Fruit fly (Drosophila melanogaster): ENCODE data around the gene cdi.
A peak's percentile ranks its signal among the peaks of the same experiment; 100 is the strongest.

Gene cdi

DNA sequence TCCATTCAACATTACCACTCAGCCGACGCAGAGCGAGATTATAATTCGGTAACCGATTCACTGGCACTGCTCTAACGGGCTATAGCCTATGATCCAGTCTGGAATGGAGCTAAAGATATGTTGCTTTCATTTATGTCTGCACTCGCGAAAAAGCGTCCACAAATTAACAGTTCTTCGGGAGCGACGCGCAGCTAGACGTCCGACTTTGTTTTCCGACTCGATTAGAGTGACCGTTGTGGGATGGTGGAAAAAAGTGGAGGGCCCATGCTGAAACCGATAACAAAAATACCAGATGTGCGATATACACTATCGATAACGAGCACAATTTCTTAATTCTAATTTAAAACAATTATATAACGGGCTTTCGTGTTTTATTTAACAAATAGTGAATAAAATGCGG, at the start of gene cdi:
Gene cdi, minus strand, starts transcription at position 232 of the 400 bp plus-strand sequence.
- peak; percentile 14 for TF ChIP-seq noc (tag; optimal IDR thresholded peaks at IDR 0.05)

DNA sequence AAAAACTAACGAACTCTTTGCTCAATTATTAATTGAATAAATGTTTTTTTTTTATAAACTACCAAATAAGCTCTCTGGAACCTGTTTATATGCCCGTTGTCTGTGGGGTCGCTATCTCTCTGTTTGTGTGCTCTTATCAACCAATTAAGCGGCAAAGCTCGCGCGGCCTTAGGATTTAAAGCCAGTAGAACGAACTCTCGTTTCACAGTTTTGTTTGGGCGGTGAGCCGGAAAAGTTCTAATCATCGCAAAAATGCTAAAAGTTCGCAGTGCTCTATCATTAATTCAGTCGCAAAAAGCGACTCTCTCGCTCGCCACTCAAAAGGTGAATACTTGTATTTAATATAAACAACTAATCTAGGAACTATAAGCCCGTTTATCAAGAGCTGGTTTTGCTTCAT, 40.9 kb upstream of the cdi start, which contains the start of gene Cyp12a4:
Gene Cyp12a4, plus strand, starts transcription at position 202 of the 400 bp plus-strand sequence.
- peak; percentile 51 for TF ChIP-seq noc (tag; optimal IDR thresholded peaks at IDR 0.05)

DNA sequence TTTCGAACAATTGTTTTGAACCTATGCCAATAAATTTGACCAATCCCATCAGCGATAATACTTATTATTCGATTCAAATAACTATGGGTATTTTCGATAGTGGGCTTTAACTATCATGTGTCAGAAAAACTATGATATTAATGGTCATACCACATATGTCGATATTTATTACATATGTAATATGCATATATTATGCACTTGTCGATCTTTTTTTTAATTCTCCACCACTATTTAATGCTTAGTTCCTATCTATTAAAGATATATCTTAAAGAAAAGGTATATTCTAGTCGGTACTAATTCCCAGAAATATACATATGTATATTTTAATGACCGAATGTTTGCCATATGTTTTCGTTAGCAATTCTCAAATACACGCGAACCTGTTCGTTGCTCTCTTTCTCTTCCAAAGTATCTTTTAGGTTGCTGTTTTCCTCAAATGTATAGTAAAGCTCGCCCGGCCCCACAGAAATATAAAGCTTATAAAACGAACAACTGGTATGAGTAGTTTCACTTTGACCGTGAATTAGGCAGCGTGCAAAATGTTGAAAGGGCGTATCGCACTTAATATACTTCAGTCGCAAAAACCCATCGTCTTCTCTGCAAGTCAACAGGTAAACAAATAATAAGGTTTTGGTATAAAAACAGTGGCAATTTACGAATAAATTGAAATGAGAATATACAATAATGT, 38.2 kb upstream of the cdi start, which contains the start of gene Cyp12a5:
Gene Cyp12a5, plus strand, starts transcription at position 503 of the 688 bp plus-strand sequence.
- TF ChIP-seq noc (tag; optimal IDR thresholded peaks at IDR 0.05): peak; percentile 42

DNA sequence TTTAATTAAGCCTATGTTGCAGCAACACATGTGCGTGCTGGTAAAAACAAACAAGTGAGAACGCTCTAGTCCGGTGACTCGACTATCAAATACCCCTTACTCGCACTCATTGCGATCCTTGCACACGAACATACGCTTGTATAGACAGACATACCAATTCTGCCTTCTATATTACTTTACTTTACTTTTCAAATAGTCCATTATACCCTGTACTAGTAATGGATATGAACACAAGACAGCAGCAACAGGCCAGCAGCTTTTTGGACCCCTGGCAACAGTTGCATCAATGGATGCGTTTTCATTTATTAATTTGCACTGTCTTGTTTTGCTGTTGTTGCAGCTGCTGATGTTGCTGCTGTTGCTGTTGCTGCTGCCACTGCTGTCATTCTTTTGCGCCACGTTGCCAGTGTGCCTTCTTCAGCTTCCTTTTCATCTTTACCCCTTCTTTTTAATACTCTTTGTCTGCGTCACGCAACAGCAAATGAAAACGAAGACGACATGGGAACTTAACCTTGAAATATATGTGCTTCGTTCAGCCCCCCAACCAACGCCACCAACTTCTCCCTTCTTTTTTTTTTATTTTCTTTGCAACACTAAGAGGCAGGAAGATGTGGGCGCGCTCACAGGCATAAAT, 24.6 kb upstream of the cdi start:
- no peak for TF ChIP-seq noc (tag; optimal IDR thresholded peaks at IDR 0.05)

DNA sequence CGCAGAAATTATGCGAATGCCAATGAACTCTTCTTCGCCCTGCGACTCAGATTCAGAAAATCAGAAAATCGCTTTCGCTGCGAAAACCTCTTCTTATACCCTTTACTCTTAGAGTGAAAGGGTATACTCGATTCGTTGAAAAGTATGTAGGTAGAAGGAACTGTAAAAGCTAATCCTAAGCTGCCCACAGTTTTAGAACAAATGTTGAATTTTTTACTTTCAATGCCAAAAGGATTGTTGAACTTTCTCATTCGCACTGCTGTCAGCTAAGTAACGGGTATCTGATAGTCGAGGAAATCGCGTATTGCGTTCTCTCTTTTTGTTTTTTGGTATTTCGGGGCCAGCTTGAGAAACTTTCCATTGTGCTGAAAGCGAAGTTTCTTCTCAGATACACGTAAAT, 19.8 kb upstream of the cdi start:
- no peak for TF ChIP-seq noc (tag; optimal IDR thresholded peaks at IDR 0.05)

DNA sequence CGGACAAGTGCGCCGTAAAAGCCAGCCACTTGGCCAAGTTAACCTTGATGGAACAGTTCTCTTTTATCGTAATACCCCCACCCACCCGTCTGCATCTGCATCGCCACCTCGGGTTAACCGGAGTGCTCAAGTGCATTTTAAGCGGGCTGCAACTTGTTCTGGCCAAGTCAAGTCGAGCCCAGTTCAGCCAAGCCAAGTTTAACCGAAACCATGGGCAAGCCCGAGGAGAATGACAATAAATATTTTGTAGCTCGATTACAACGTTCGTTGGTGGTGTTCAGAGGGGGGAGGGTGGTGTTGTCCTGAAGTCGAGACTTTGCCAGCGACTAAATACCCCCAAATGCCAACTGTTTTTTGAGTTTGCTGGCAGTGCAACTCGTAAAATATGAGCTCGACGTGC, 18.3 kb upstream of the cdi start:
- no peak for TF ChIP-seq noc (tag; optimal IDR thresholded peaks at IDR 0.05)

DNA sequence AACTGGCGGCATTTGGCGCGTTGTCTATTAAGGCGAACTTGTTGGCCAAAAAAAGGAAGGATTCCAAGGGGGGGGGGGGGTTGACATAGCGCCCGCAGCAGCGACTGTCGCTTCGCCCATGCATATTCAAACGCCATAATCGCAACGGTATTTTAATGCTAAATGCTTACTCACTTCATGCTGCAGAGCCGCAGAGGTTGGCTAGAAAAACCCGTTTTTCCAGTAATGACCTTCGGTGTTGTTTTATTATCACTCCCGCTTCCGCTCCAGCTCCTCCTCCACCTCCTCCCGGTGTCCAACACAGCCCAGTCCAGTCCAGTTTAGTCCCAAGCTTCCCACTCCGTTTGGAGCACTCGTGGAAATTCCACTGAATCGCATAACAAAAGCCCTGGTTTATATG, 17.1 kb upstream of the cdi start:
- TF ChIP-seq noc (tag; optimal IDR thresholded peaks at IDR 0.05): no peak

DNA sequence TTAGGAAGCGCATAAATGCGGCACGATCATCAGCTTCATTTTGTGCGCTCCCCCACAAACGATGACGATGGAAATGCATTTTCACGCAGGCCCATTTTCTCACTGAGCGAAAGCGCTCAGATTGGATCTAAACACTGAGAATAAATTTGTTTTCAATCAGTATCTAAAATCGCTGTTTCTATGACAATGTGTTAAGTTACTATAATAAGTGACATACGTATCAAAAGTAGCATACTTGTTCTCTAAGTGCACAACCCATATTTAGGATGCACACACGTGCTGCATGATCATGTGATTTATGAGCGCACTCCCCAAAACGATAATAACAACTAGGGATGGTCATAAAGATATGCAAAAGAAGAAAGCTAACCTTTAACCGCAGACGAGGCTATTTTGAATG, 14.1 kb upstream of the cdi start:
- no peak for TF ChIP-seq noc (tag; optimal IDR thresholded peaks at IDR 0.05)

DNA sequence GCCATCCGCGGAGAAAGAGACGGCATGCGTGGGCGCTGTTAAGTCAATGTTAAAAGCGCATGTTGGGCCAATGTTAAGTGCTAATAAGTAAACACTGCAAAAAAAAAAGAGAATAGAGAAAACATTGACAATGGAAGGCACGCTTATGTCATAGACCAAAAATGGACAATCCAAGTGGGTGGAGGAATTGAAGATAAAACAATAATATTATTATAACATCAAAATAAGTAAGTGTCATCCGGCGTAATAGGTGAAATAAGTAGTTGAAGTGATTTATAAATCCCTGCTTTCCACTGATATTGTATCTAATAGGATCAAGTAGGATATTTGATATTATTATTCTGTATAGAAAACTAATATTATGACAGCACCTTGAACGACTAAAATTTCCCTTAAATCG, 13.0 kb upstream of the cdi start:
- TF ChIP-seq noc (tag; optimal IDR thresholded peaks at IDR 0.05): no peak

DNA sequence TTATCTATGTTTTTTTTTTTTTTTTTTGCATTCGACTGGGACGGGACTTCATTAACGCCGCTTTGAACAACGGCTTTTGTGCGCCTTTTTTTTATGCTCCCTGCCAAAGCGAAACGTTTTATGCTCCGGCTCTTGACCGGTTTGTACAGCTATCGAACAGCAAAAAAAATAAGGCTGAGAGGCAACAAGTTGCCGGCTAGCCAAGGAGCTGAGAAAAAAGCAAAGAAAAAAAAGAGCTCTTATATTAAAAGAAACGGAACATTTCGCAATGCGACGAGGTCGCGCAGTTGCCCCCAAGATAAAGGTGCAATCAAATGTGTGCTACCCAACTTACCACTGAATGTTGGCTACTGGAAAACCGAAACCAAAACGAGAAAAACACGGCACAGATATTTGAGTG, 12.4 kb upstream of the cdi start:
- TF ChIP-seq noc (tag; optimal IDR thresholded peaks at IDR 0.05): no peak

DNA sequence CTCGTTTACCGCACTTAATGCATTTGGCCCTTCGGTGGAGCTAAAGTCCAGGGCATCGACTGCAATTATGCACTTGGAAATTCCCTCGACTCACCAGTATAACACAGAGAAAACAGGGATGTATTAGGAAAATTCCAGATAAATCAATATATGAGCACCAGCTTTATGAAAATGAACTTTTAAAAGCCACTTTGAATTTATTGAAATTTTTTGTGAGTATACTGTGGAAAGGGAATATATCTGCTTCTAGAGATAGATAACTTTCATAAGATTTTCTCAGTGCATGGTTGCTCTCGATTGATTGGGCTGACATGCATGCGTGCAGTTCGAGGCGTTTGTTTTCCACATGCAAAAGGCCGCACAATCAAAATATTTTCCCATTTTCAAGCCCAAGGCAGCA, 11.8 kb upstream of the cdi start:
- TF ChIP-seq noc (tag; optimal IDR thresholded peaks at IDR 0.05): no peak

DNA sequence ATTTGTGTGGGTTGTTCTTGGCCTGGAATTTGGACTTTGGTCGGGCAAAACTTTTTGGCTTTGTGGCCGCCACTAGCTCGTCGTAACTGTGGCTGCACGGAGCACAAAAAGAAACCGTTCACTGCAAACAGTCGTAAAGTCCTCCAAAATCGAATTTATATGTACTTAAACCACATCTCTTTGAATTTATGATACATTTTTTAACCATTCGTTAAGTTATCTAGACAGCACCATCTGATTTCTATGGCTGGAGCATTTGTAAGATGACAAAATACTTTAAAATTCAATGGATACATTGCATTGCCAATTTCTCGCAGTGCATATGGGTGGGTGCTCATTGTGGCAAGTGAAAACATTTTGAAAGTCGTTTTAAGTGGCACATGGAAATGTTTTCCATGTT, 10.1 kb upstream of the cdi start:
- TF ChIP-seq noc (tag; optimal IDR thresholded peaks at IDR 0.05): no peak

DNA sequence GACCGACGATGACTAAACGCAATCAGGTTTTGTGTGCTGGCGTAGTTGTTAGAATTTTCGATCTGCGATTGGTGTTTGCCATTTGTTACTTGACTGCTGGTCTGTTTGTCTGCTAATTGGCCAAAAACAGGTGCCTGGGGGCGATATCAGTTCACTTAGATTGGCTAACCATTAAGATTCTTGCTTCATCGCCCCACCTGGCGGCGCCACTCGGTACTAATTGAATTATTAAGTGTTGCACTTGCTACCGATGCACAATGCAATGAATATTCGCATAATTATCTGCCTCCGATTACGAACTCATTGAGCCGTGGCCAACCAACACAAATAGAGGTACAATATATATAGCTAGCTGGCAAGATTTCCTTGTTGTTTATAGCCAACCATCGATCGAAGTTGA, 9.1 kb upstream of the cdi start:
- no peak for TF ChIP-seq noc (tag; optimal IDR thresholded peaks at IDR 0.05)

DNA sequence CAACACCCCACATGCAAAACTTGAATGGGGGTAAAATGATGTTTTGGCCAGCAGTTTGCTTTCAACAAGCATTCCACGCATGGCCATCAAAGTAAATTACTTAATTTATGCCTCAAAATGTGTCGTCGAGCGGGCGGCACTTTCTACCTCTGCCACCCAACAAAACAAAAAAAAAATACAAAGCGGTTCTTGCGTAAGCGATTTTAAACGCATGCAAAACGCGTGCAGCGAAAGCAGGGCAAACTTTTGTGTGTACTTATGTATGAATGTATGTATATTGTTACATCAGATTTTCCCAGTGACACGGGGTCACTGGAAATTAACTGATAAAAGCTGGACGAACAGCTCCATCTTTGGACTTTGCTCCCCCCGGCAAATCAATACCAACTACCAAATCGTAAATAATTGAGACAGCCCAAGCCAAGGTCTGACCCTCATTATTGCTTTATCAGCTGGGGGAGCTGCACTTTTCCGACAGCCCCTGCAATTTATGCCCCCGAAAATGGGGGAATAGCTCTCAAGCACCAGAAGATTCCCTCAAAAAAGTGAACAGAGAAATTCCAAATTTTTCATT, 7.3 kb upstream of the cdi start:
- no peak for TF ChIP-seq noc (tag; optimal IDR thresholded peaks at IDR 0.05)

DNA sequence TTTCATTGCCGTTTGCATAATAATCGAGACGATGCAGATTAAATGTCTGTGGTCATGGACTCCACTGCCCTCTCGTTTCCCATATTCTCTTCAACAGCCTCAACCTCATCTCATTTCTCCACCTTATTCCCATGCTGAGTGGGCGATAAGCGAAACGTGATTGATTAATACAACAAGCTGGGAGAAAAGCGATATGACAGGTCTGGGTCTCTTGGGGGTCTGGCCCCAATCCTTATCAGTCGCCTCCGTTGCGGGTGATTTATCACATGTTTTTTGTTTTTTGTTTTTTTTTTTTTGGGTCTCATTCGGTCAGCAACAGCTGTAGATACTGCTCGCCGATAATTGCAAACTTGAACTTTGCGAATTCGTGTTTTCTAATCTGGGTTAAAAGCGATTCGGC, 6.0 kb upstream of the cdi start:
- no peak for TF ChIP-seq noc (tag; optimal IDR thresholded peaks at IDR 0.05)

DNA sequence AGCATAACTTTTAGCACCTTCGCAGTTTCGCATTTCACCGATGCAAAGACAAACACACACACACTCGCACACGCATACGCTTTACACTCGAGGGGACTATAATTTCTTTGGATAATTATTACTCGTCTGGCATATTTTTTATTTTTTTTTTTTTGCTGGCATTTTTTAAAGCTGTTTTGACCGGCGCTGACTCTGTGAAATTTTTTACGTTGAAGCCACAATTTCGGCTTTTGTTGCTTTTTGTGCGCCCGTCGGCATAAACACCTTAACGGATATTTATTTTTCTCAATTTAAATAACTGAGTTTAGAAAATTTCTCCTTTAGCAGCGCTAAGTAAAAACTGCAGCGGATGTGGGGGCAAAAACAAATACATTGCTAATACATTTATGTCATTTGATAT, 4.2 kb upstream of the cdi start:
- TF ChIP-seq noc (tag; optimal IDR thresholded peaks at IDR 0.05): no peak

All from whole organism, larva.